Fruit fly (Drosophila melanogaster) S2 (cell line): Measurements from ENCODE around the gene Clp.

ENCODE experiments used
- CG8478 ChIP-seq: fragments of >200 bp; optimal IDR thresholded peaks from 2 replicates; lab custom pipeline; 2018
- CTCF ChIP-seq, 2 experiments: fragments of >200 bp; optimal IDR thresholded peaks; 2 replicates each; lab custom pipeline; 2018

DNA sequence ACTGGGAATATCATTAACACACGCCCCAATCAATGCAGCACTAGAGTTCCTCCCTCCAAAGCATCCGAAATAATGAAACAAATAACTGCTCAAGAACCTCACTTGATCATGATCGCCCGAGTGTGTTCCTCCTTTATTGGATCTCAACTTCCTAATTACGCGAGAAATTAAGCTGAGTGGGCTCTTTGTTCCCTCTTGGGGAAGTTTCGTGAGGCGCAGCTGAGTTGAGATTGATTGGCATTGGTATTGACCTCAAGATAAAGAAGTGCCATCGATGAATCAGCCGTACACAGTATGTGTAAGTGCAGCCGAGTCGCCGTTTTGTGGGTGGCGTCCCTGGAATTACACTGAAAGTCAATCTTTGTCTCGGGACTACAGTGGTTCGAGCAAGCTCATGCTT, 23.1 kb downstream of the Clp start:
- no peak for TF ChIP-seq CG8478 (lab: Kevin White, UChicago)
- no peak for TF ChIP-seq CTCF (optimal IDR thresholded peaks at IDR 0.05; lab: Kevin White, UChicago)
